Worm (Caenorhabditis elegans) whole organism, late embryonic: ENCODE measurements around the gene F10B5.2.

Experiments
- F13H6.1 ChIP-seq: sonication (generic microtip); optimal IDR thresholded peaks from 2 replicates; lab custom pipeline; 2016; ENCODE audit warnings: missing genetic modification characterization, missing compliant biosample characterization
- K02D7.2 ChIP-seq: sonication (generic microtip); optimal IDR thresholded peaks from 2 replicates; lab custom pipeline; 2017; ENCODE audit warnings: mild to moderate bottlenecking, missing genetic modification characterization, missing compliant biosample characterization
- T23F11.4 ChIP-seq: fragments of 200-800 bp; sonication (Bioruptor generic); optimal IDR thresholded peaks from 2 replicates; lab custom pipeline; 2018; ENCODE audit warnings: mild to moderate bottlenecking, missing genetic modification characterization, missing compliant biosample characterization
- Y22D7AL.16 ChIP-seq: sonication (generic microtip); optimal IDR thresholded peaks from 2 replicates; lab custom pipeline; 2016; ENCODE audit warnings: missing genetic modification characterization, missing compliant biosample characterization
- ama-1 ChIP-seq: fragments of 150-350 bp; optimal IDR thresholded peaks from 2 replicates; lab custom pipeline; 2014
- ceh-18 ChIP-seq: sonication (generic microtip); optimal IDR thresholded peaks from 2 replicates; lab custom pipeline; 2016; ENCODE audit warnings: missing genetic modification characterization, missing compliant biosample characterization
- ceh-22 ChIP-seq: sonication (generic microtip); optimal IDR thresholded peaks from 2 replicates; lab custom pipeline; 2017; ENCODE audit warnings: missing biosample characterization, missing genetic modification characterization
- ceh-24 ChIP-seq: sonication (generic microtip); optimal IDR thresholded peaks from 2 replicates; lab custom pipeline; 2016; ENCODE audit warnings: mild to moderate bottlenecking, missing genetic modification characterization, missing compliant biosample characterization
- ceh-34 ChIP-seq: sonication (generic microtip); optimal IDR thresholded peaks from 2 replicates; lab custom pipeline; 2016; ENCODE audit warnings: mild to moderate bottlenecking, missing genetic modification characterization, missing compliant biosample characterization
- ceh-45 ChIP-seq: fragments of 200-800 bp; sonication (Bioruptor generic); IDR thresholded peaks from 2 replicates; pipeline ENCODE4 v1.3.6; 2022; ENCODE audit warnings: missing genetic modification reagents, missing genetic modification characterization, missing compliant biosample characterization
- ceh-6 ChIP-seq: fragments of 200-800 bp; sonication (Bioruptor generic); optimal IDR thresholded peaks from 2 replicates; lab custom pipeline; 2018; ENCODE audit warnings: mild to moderate bottlenecking, missing genetic modification characterization, missing compliant biosample characterization
- ceh-9 ChIP-seq: sonication (generic microtip); optimal IDR thresholded peaks from 2 replicates; lab custom pipeline; 2016; ENCODE audit warnings: mild to moderate bottlenecking, missing genetic modification characterization, inconsistent platforms, missing compliant biosample characterization
- che-1 ChIP-seq: sonication (generic microtip); optimal IDR thresholded peaks from 2 replicates; lab custom pipeline; 2016; ENCODE audit warnings: mild to moderate bottlenecking, missing genetic modification characterization, missing compliant biosample characterization
- dve-1 ChIP-seq: sonication (generic microtip); optimal IDR thresholded peaks from 2 replicates; lab custom pipeline; 2017; ENCODE audit warnings: antibody characterized with exemption, mild to moderate bottlenecking, missing genetic modification characterization, missing compliant biosample characterization
- elt-2 ChIP-seq: sonication (generic microtip); optimal IDR thresholded peaks from 2 replicates; lab custom pipeline; 2016; ENCODE audit warnings: missing genetic modification reagents, missing genetic modification characterization, missing compliant biosample characterization
- elt-4 ChIP-seq: sonication (generic microtip); optimal IDR thresholded peaks from 2 replicates; lab custom pipeline; 2016; ENCODE audit warnings: missing genetic modification characterization, missing compliant biosample characterization
- eyg-1 ChIP-seq: sonication (generic microtip); optimal IDR thresholded peaks from 2 replicates; lab custom pipeline; 2016; ENCODE audit warnings: missing genotype, missing genetic modification characterization, missing compliant biosample characterization
- fax-1 ChIP-seq: sonication (generic microtip); optimal IDR thresholded peaks from 2 replicates; lab custom pipeline; 2016; ENCODE audit warnings: missing genotype, missing genetic modification characterization, missing compliant biosample characterization
- fkh-10 ChIP-seq: fragments of 150-350 bp; optimal IDR thresholded peaks from 2 replicates; lab custom pipeline; 2014; ENCODE audit warnings: missing biosample characterization, missing genetic modification reagents, missing genetic modification characterization
- fkh-6 ChIP-seq: sonication (generic microtip); optimal IDR thresholded peaks from 2 replicates; lab custom pipeline; 2016; ENCODE audit warnings: missing genetic modification characterization, missing compliant biosample characterization
- hlh-8 ChIP-seq: sonication (generic microtip); optimal IDR thresholded peaks from 2 replicates; lab custom pipeline; 2016; ENCODE audit warnings: missing genotype, missing genetic modification characterization, missing compliant biosample characterization
- lin-11 ChIP-seq: fragments of 200-800 bp; sonication (Bioruptor generic); optimal IDR thresholded peaks from 2 replicates; lab custom pipeline; 2018; ENCODE audit warnings: mild to moderate bottlenecking, missing genetic modification characterization, missing compliant biosample characterization
- madf-2 ChIP-seq: sonication (generic microtip); optimal IDR thresholded peaks from 2 replicates; lab custom pipeline; 2017; ENCODE audit warnings: missing genetic modification characterization, missing compliant biosample characterization
- mec-3 ChIP-seq: sonication (generic microtip); optimal IDR thresholded peaks from 2 replicates; lab custom pipeline; 2016; ENCODE audit warnings: borderline replicate concordance, missing genetic modification characterization, missing compliant biosample characterization
- nfya-1 ChIP-seq: sonication (generic microtip); optimal IDR thresholded peaks from 2 replicates; lab custom pipeline; 2017; ENCODE audit warnings: missing genetic modification characterization, mild to moderate bottlenecking, missing compliant biosample characterization, antibody characterized with exemption, moderate library complexity
- nhr-11 ChIP-seq: fragments of 150-350 bp; optimal IDR thresholded peaks from 2 replicates; lab custom pipeline; 2014; ENCODE audit warnings: missing biosample characterization, missing genetic modification characterization
- nhr-232 ChIP-seq: sonication (generic microtip); optimal IDR thresholded peaks from 2 replicates; lab custom pipeline; 2016; ENCODE audit warnings: missing genetic modification characterization, missing compliant biosample characterization
- odd-2 ChIP-seq: sonication (generic microtip); optimal IDR thresholded peaks from 2 replicates; lab custom pipeline; 2017; ENCODE audit warnings: antibody characterized with exemption, mild to moderate bottlenecking, missing genetic modification characterization, missing compliant biosample characterization
- pqm-1 ChIP-seq: sonication (generic microtip); optimal IDR thresholded peaks from 2 replicates; lab custom pipeline; 2016; ENCODE audit warnings: missing genetic modification characterization, missing compliant biosample characterization
- ref-2 ChIP-seq: sonication (generic microtip); optimal IDR thresholded peaks from 2 replicates; lab custom pipeline; 2016; ENCODE audit warnings: missing genetic modification characterization, missing compliant biosample characterization
- sdc-2 ChIP-seq: sonication (generic microtip); optimal IDR thresholded peaks from 2 replicates; lab custom pipeline; 2016; ENCODE audit warnings: missing genotype, missing genetic modification characterization, missing compliant biosample characterization
- ttx-3 ChIP-seq: sonication (generic microtip); optimal IDR thresholded peaks from 2 replicates; lab custom pipeline; 2016; ENCODE audit warnings: missing genetic modification reagents, missing genetic modification characterization, missing compliant biosample characterization
- unc-42 ChIP-seq: sonication (generic microtip); optimal IDR thresholded peaks from 2 replicates; lab custom pipeline; 2016; ENCODE audit warnings: missing genotype, missing genetic modification characterization, missing compliant biosample characterization
- zip-5 ChIP-seq: sonication (generic microtip); optimal IDR thresholded peaks from 2 replicates; lab custom pipeline; 2016; ENCODE audit warnings: missing genetic modification characterization, missing compliant biosample characterization

F10B5.2 gene

ce11 chrII:8128273-8129039 is 16.1 kb upstream of the F10B5.2 start (continued):
- no peak for TF ChIP-seq ama-1 (lab: Kevin White, UChicago)
- peak; percentile 39 for TF ChIP-seq nhr-232 (tag; lab: Kevin White, UChicago)
- peak; percentile 43 for TF ChIP-seq mec-3 (tag; lab: Kevin White, UChicago)
- no peak for TF ChIP-seq fkh-10 (GFP tag; lab: Kevin White, UChicago)
- TF ChIP-seq ttx-3 (tag; lab: Kevin White, UChicago) = peak; percentile 17
- TF ChIP-seq odd-2 (tag; lab: Kevin White, UChicago) = no peak
- peak; percentile 12 for TF ChIP-seq hlh-8 (tag; lab: Kevin White, UChicago)
- peak; percentile 19 for TF ChIP-seq F13H6.1 (tag; lab: Kevin White, UChicago)
- TF ChIP-seq lin-11 (tag; lab: Kevin White, UChicago) = peak; percentile 33

DNA sequence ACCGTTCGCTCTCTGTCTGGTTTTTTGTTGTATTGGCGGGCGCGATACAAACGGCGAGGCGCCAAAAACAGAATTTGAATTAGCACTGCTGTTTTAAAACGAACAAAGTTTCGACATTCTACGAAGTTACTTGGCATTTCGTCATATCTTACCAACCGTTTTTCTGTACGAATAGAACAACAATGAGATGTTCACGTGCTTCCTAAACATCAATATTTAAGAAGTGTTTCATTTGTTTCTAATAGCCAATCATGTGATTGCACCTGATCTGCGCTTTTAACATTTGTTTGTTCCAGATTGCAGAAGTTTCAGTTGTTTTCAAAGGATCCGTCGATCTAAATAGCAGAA is 15.5 kb upstream of the F10B5.2 start:
- TF ChIP-seq elt-2 (tag; lab: Kevin White, UChicago) (no peak), fax-1 (tag; lab: Kevin White, UChicago) (no peak), ceh-34 (tag; lab: Kevin White, UChicago) (no peak), Y22D7AL.16 (tag; lab: Kevin White, UChicago) (no peak), ceh-9 (tag; lab: Kevin White, UChicago) (no peak), dve-1 (tag; lab: Kevin White, UChicago) (no peak), pqm-1 (tag; lab: Kevin White, UChicago) (no peak), ceh-22 (tag; lab: Kevin White, UChicago) (no peak), ceh-18 (no peak), fkh-6 (tag; lab: Kevin White, UChicago) (no peak), nhr-11 (tag; lab: Kevin White, UChicago) (no peak), zip-5 (tag; lab: Kevin White, UChicago) (no peak)

- TF ChIP-seq lin-11 (tag; lab: Kevin White, UChicago) (no peak), ceh-45 (no peak), ceh-18 (no peak), zip-5 (tag; lab: Kevin White, UChicago) (no peak), T23F11.4 (GFP tag; lab: Kevin White, UChicago) (no peak)
Measured at ce11 chrII:8129495-8130010, 15.0 kb upstream of the F10B5.2 start, which contains the start of gene ulp-4. ulp-4 (plus strand) TSS chrII:8129960.

ce11 chrII:8130792-8131191 is 13.8 kb upstream of the F10B5.2 start:
- TF ChIP-seq ref-2 (tag; lab: Kevin White, UChicago) = peak; percentile 4
- TF ChIP-seq nhr-11 (tag; lab: Kevin White, UChicago) = no peak
- no peak for TF ChIP-seq K02D7.2
- TF ChIP-seq ama-1 (lab: Kevin White, UChicago) = no peak
- TF ChIP-seq ceh-24 (tag; lab: Kevin White, UChicago) = no peak

ce11 chrII:8131413-8131966 is 13.1 kb upstream of the F10B5.2 start:
- peak; percentile 3 for TF ChIP-seq fkh-6 (tag; lab: Kevin White, UChicago)
- no peak for TF ChIP-seq F13H6.1 (tag; lab: Kevin White, UChicago)
- peak; percentile 8 for TF ChIP-seq unc-42
- no peak for TF ChIP-seq pqm-1 (tag; lab: Kevin White, UChicago)
- TF ChIP-seq eyg-1 (tag; lab: Kevin White, UChicago) = no peak
- peak; percentile 16 for TF ChIP-seq nfya-1
- TF ChIP-seq che-1 = no peak
- no peak for TF ChIP-seq ttx-3 (tag; lab: Kevin White, UChicago)
- TF ChIP-seq ceh-18 = peak; percentile 5
- TF ChIP-seq madf-2 (tag; lab: Kevin White, UChicago) = no peak
- TF ChIP-seq sdc-2 (tag; lab: Kevin White, UChicago) = no peak
- peak; percentile 35 for TF ChIP-seq ceh-6
- peak; percentile 43 for TF ChIP-seq elt-4 (tag; lab: Kevin White, UChicago)
